Fruit fly (Drosophila melanogaster) whole organism, embryonic: ENCODE results near the gene CG14515.

Experiments
- B-H2 ChIP-seq: fragments of 200-800 bp; sonication (Bioruptor generic); optimal IDR thresholded peaks from 2 replicates; lab custom pipeline; 2018; ENCODE audit warnings: missing biosample characterization, mild to moderate bottlenecking, missing genetic modification characterization
- CG10274 ChIP-seq: fragments of 200-800 bp; sonication (Bioruptor generic); optimal IDR thresholded peaks from 3 replicates; lab custom pipeline; 2017; ENCODE audit warnings: missing biosample characterization, mild to moderate bottlenecking, missing genetic modification characterization
- CG11696 ChIP-seq: fragments of 200-800 bp; sonication (Bioruptor generic); IDR thresholded peaks from 2 replicates; pipeline ENCODE4 v1.3.6; 2022; ENCODE audit warnings: missing biosample characterization, missing genetic modification characterization
- CG15011 ChIP-seq: fragments of 200-800 bp; sonication (Bioruptor generic); optimal IDR thresholded peaks from 3 replicates; lab custom pipeline; 2018; ENCODE audit warnings: missing biosample characterization, mild to moderate bottlenecking, missing genetic modification characterization
- CG1529 ChIP-seq: fragments of 200-800 bp; sonication (Bioruptor generic); optimal IDR thresholded peaks from 3 replicates; lab custom pipeline; 2018; ENCODE audit warnings: missing biosample characterization, missing genetic modification characterization
- CG2199 ChIP-seq: fragments of 200-800 bp; sonication (Bioruptor generic); IDR thresholded peaks from 3 replicates; pipeline ENCODE4 v1.3.6; 2022; ENCODE audit warnings: missing biosample characterization, missing genetic modification characterization
- CG2875 ChIP-seq: fragments of 200-800 bp; sonication (Bioruptor generic); optimal IDR thresholded peaks from 2 replicates; lab custom pipeline; 2017; ENCODE audit warnings: missing biosample characterization, mild to moderate bottlenecking, missing genetic modification characterization, missing genetic modification reagents
- CG30403 ChIP-seq: fragments of 200-800 bp; sonication (Bioruptor generic); optimal IDR thresholded peaks from 3 replicates; lab custom pipeline; 2016; ENCODE audit warnings: missing biosample characterization, missing genetic modification characterization
- CG3407 ChIP-seq: fragments of 200-800 bp; sonication (Bioruptor generic); optimal IDR thresholded peaks from 2 replicates; lab custom pipeline; 2018; ENCODE audit warnings: missing biosample characterization, mild to moderate bottlenecking, missing genetic modification characterization
- CG6683 ChIP-seq: fragments of 200-800 bp; sonication (Bioruptor generic); optimal IDR thresholded peaks from 2 replicates; lab custom pipeline; 2017; ENCODE audit warnings: missing biosample characterization, mild to moderate bottlenecking, missing genetic modification characterization, missing genetic modification reagents
- CG6765 ChIP-seq: fragments of 200-800 bp; sonication (Bioruptor generic); optimal IDR thresholded peaks from 3 replicates; lab custom pipeline; 2017; ENCODE audit warnings: missing biosample characterization, mild to moderate bottlenecking, missing genetic modification characterization
- CG8089 ChIP-seq: fragments of 200-800 bp; sonication (Bioruptor generic); optimal IDR thresholded peaks from 3 replicates; lab custom pipeline; 2016; ENCODE audit warnings: missing biosample characterization, missing genetic modification characterization
- CG8765 ChIP-seq: fragments of 200-800 bp; sonication (Bioruptor generic); IDR thresholded peaks from 2 replicates; pipeline ENCODE4 v1.3.6; 2022; ENCODE audit warnings: missing biosample characterization, missing genetic modification characterization
- CG9876 ChIP-seq: fragments of 200-800 bp; sonication (Bioruptor generic); optimal IDR thresholded peaks from 2 replicates; lab custom pipeline; 2016; ENCODE audit warnings: missing biosample characterization, missing genetic modification characterization
- Deaf1 ChIP-seq: fragments of 200-800 bp; optimal IDR thresholded peaks from 3 replicates; lab custom pipeline; 2019; ENCODE audit warnings: missing biosample characterization, mild to moderate bottlenecking, missing genetic modification characterization, moderate library complexity
- Dek ChIP-seq: fragments of 200-800 bp; sonication (Bioruptor generic); optimal IDR thresholded peaks from 3 replicates; lab custom pipeline; 2019; ENCODE audit warnings: missing biosample characterization, mild to moderate bottlenecking, missing genetic modification characterization, moderate library complexity
- Dip3 ChIP-seq: fragments of 200-800 bp; sonication (Bioruptor generic); optimal IDR thresholded peaks from 3 replicates; lab custom pipeline; 2016; ENCODE audit warnings: missing biosample characterization, missing genetic modification characterization
- H2.0 ChIP-seq: fragments of 200-800 bp; sonication (Bioruptor generic); IDR thresholded peaks from 2 replicates; pipeline ENCODE4 v1.3.6; 2022; ENCODE audit warnings: missing biosample characterization, missing genetic modification characterization
- Med ChIP-seq: fragments of 200-800 bp; sonication (Bioruptor generic); peaks from one replicate; lab custom pipeline; 2016; ENCODE audit warnings: missing biosample characterization, missing genetic modification characterization, mild to moderate bottlenecking, inconsistent platforms, moderate library complexity
- Nf-YB ChIP-seq: fragments of 200-800 bp; sonication (Bioruptor generic); optimal IDR thresholded peaks from 3 replicates; lab custom pipeline; 2019; ENCODE audit warnings: missing biosample characterization, mild to moderate bottlenecking, missing genetic modification characterization, moderate library complexity
- NfI ChIP-seq: fragments of 200-800 bp; sonication (Bioruptor generic); optimal IDR thresholded peaks from 3 replicates; lab custom pipeline; 2018; ENCODE audit warnings: missing biosample characterization, mild to moderate bottlenecking, missing genetic modification characterization, moderate library complexity
- Ptx1 ChIP-seq: fragments of 200-800 bp; sonication (Bioruptor generic); IDR thresholded peaks from 2 replicates; pipeline ENCODE4 v1.3.6; 2022; ENCODE audit warnings: missing biosample characterization, missing genetic modification characterization
- Sin3A ChIP-seq: fragments of >200 bp; optimal IDR thresholded peaks from 2 replicates; lab custom pipeline; 2018
- chm ChIP-seq: fragments of 200-800 bp; sonication (Bioruptor generic); IDR thresholded peaks from 2 replicates; pipeline ENCODE4 v1.3.6; 2022; ENCODE audit warnings: missing biosample characterization, missing genetic modification characterization
- chn ChIP-seq: fragments of 200-800 bp; sonication (Bioruptor generic); optimal IDR thresholded peaks from 2 replicates; lab custom pipeline; 2016; ENCODE audit warnings: missing biosample characterization, missing genetic modification characterization
- crc ChIP-seq: fragments of 200-800 bp; sonication (Bioruptor generic); optimal IDR thresholded peaks from 2 replicates; lab custom pipeline; 2016; ENCODE audit warnings: missing biosample characterization, missing genetic modification characterization
- crol ChIP-seq: fragments of 200-800 bp; sonication (Bioruptor generic); IDR thresholded peaks from 2 replicates; pipeline ENCODE4 v1.3.6; 2022; ENCODE audit warnings: missing biosample characterization, missing genetic modification characterization
- crp ChIP-seq, 2 experiments: fragments of 200-800 bp; sonication (Bioruptor generic); optimal IDR thresholded peaks; 2 replicates in 1 of 2; 3 replicates in 1 of 2; lab custom pipeline; 2017; ENCODE audit warnings: missing biosample characterization in 2 of 2, missing genetic modification characterization in 2 of 2, mild to moderate bottlenecking in 1 of 2, moderate library complexity in 1 of 2
- disco-r ChIP-seq: fragments of 200-800 bp; sonication (Bioruptor generic); optimal IDR thresholded peaks from 2 replicates; lab custom pipeline; 2016; ENCODE audit warnings: missing biosample characterization, missing genetic modification characterization
- gcm ChIP-seq: fragments of 200-800 bp; sonication (Bioruptor generic); optimal IDR thresholded peaks from 2 replicates; lab custom pipeline; 2019; ENCODE audit warnings: missing biosample characterization, mild to moderate bottlenecking, missing genetic modification characterization, moderate library complexity
- gsb ChIP-seq: fragments of 200-800 bp; sonication (Bioruptor generic); IDR thresholded peaks from 2 replicates; pipeline ENCODE4 v1.3.6; 2022; ENCODE audit warnings: missing biosample characterization, missing genetic modification characterization
- kah ChIP-seq: fragments of 200-800 bp; sonication (Bioruptor generic); optimal IDR thresholded peaks from 2 replicates; lab custom pipeline; 2018; ENCODE audit warnings: missing biosample characterization, mild to moderate bottlenecking, missing genetic modification characterization
- kay ChIP-seq: fragments of 200-800 bp; sonication (Bioruptor generic); optimal IDR thresholded peaks from 2 replicates; lab custom pipeline; 2016; ENCODE audit warnings: missing biosample characterization, missing genetic modification characterization
- nmo ChIP-seq: fragments of 200-800 bp; sonication (Bioruptor generic); optimal IDR thresholded peaks from 2 replicates; lab custom pipeline; 2018; ENCODE audit warnings: missing biosample characterization, mild to moderate bottlenecking, missing genetic modification characterization, moderate library complexity
- pan ChIP-seq, 4 experiments: fragments of >200 bp in 3 of 4; fragments of 200-800 bp in 1 of 4; sonication (Bioruptor generic) in 1 of 4; optimal IDR thresholded peaks in 3 of 4; IDR thresholded peaks in 1 of 4; 2 replicates each; pipeline versions ENCODE4 v1.3.6 to Lab custom; 2017 to 2022; ENCODE audit warnings: missing biosample characterization in 2 of 4, missing genetic modification characterization in 2 of 4, mixed read lengths in 1 of 4
- phol ChIP-seq: fragments of 200-800 bp; sonication (Bioruptor generic); optimal IDR thresholded peaks from 3 replicates; lab custom pipeline; 2018; ENCODE audit warnings: missing biosample characterization, mild to moderate bottlenecking, missing genetic modification characterization, moderate library complexity
- sens ChIP-seq: fragments of 200-800 bp; sonication (Bioruptor generic); peaks from one replicate; lab custom pipeline; 2016; ENCODE audit warnings: missing biosample characterization, missing genetic modification characterization
- sim ChIP-seq: fragments of 200-800 bp; sonication (Bioruptor generic); IDR thresholded peaks from 2 replicates; pipeline ENCODE4 v1.3.6; 2022; ENCODE audit warnings: missing biosample characterization, missing genetic modification characterization
- slp2 ChIP-seq: fragments of 200-800 bp; sonication (Bioruptor generic); optimal IDR thresholded peaks from 2 replicates; lab custom pipeline; 2016; ENCODE audit warnings: missing biosample characterization, missing genetic modification characterization
- sug ChIP-seq: fragments of 200-800 bp; optimal IDR thresholded peaks from 2 replicates; lab custom pipeline; 2019; ENCODE audit warnings: missing biosample characterization, mild to moderate bottlenecking, missing genetic modification characterization, moderate library complexity
- twi ChIP-seq: fragments of 200-800 bp; optimal IDR thresholded peaks from 2 replicates; lab custom pipeline; 2019; ENCODE audit warnings: missing biosample characterization, mild to moderate bottlenecking, missing genetic modification characterization, moderate library complexity
- wor ChIP-seq: fragments of 200-800 bp; sonication (Bioruptor generic); IDR thresholded peaks from 2 replicates; pipeline ENCODE4 v1.3.6; 2022; ENCODE audit warnings: missing biosample characterization, missing genetic modification characterization
- yki ChIP-seq: fragments of >200 bp; optimal IDR thresholded peaks from 3 replicates; lab custom pipeline; 2018

The CG14515 gene

DNA sequence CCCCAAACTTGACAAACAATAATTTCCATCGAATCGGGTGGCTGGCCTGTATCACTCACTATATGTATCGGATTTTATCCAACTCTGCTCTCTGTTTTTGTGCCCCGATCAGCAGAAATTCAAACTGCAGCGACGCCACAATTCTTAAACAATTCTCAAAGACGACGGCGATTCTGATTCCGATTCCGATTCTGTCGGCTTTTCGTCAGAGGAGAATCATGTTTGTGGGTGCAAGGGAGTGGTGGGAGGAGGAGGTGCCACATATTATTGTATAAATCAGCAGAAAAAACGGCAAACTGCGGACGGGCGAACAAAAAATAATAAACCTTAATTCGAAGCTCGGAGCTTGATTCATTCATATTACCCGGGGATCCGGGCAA lies 19.1 kb downstream of the CG14515 start:
- TF ChIP-seq CG2875 (GFP tag; lab: Kevin White, UChicago): no peak
- no peak for TF ChIP-seq phol
- TF ChIP-seq nmo (GFP tag; lab: Kevin White, UChicago): no peak
- TF ChIP-seq crol (GFP tag; lab: Robert Waterston, UW): peak; percentile 29; the same call in 1 of the 2 replicates
- no peak for TF ChIP-seq CG9876 (GFP tag; lab: Kevin White, UChicago)
- no peak for TF ChIP-seq H2.0 (GFP tag; lab: Robert Waterston, UW)
- TF ChIP-seq kay (GFP tag; lab: Kevin White, UChicago): no peak
- TF ChIP-seq sens (GFP tag; lab: Kevin White, UChicago): peak; percentile 7
- no peak for TF ChIP-seq Dek (tag; lab: Kevin White, UChicago)
- no peak for TF ChIP-seq Ptx1
- no peak for TF ChIP-seq sim (GFP tag; lab: Robert Waterston, UW)
- no peak for TF ChIP-seq slp2 (GFP tag; lab: Kevin White, UChicago)
- TF ChIP-seq CG30403 (GFP tag; lab: Kevin White, UChicago): no peak
- no peak for TF ChIP-seq crp (GFP tag; optimal IDR thresholded peaks at IDR 0.05; lab: Kevin White, UChicago)
- TF ChIP-seq CG15011 (GFP tag; lab: Kevin White, UChicago): no peak
- TF ChIP-seq NfI (GFP tag; lab: Kevin White, UChicago): no peak
- TF ChIP-seq crc (GFP tag; lab: Kevin White, UChicago): no peak
- peak; percentile 1 for TF ChIP-seq Med (GFP tag; lab: Kevin White, UChicago)
- TF ChIP-seq CG6765 (GFP tag; lab: Kevin White, UChicago): no peak
- no peak for TF ChIP-seq sug (tag; lab: Kevin White, UChicago)

DNA sequence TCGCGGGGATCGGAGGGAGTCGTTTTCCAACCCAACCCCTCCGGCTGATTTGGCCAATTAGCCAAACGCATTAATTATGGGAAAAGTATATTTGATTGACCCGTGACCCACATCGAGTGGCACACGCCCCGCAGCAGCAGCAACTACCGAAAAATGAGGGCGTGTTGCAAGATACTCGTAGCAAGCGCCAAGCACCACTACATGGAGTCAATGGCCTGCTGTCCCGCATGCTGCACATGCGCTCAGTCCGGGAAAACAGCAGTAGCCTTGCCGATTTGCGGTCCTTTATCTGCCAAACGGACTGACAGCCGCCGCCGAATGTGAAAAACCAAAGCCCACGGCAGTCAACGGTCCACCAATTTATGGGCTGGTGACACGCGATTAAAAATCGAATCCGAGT lies 20.0 kb downstream of the CG14515 start:
- no peak for TF ChIP-seq Sin3A (lab: Kevin White, UChicago)
- TF ChIP-seq disco-r (GFP tag; lab: Kevin White, UChicago): no peak
- TF ChIP-seq CG6683 (GFP tag; lab: Kevin White, UChicago): no peak
- no peak for TF ChIP-seq Deaf1 (tag; lab: Kevin White, UChicago)
- TF ChIP-seq yki (lab: Kevin White, UChicago): no peak
- peak; percentile 92 for TF ChIP-seq gcm (GFP tag; lab: Kevin White, UChicago)
- TF ChIP-seq CG2875 (GFP tag; lab: Kevin White, UChicago): no peak
- TF ChIP-seq wor (GFP tag; lab: Robert Waterston, UW): no peak
- no peak for TF ChIP-seq Dip3 (GFP tag; lab: Kevin White, UChicago)
- no peak for TF ChIP-seq CG1529 (GFP tag; lab: Kevin White, UChicago)
- no peak for TF ChIP-seq CG8765 (GFP tag; lab: Robert Waterston, UW)
- TF ChIP-seq Ptx1: no peak
- TF ChIP-seq CG10274 (GFP tag; lab: Kevin White, UChicago): no peak
- TF ChIP-seq kah (GFP tag; lab: Kevin White, UChicago): no peak
- TF ChIP-seq Nf-YB (GFP tag; lab: Kevin White, UChicago): no peak
- peak; percentile 14; the same call in 1 of the 2 replicates for TF ChIP-seq chm (GFP tag; lab: Robert Waterston, UW)
- peak; percentile 3 for TF ChIP-seq twi
- no peak for TF ChIP-seq CG8089 (GFP tag; lab: Kevin White, UChicago)
- TF ChIP-seq sens (GFP tag; lab: Kevin White, UChicago): peak; percentile 72
- no peak for TF ChIP-seq chn
- no peak for TF ChIP-seq CG3407
- no peak for TF ChIP-seq CG11696
- TF ChIP-seq crc (GFP tag; lab: Kevin White, UChicago): no peak
- no peak for TF ChIP-seq B-H2 (GFP tag; lab: Kevin White, UChicago)
- no peak for TF ChIP-seq CG2199 (GFP tag; lab: Robert Waterston, UW)
- TF ChIP-seq pan (optimal IDR thresholded peaks at IDR 0.05; lab: Kevin White, UChicago): no peak
- no peak for TF ChIP-seq pan (GFP tag; optimal IDR thresholded peaks at IDR 0.05 in 1 of 2, IDR thresholded peaks at IDR 0.05 in 1 of 2)
- no peak for TF ChIP-seq gsb (GFP tag; lab: Robert Waterston, UW)
